Worm (Caenorhabditis elegans) whole organism, L4/young adult: ENCODE results near the gene pax-1.

Source experiments
- W03F9.2 ChIP-seq: fragments of 150-350 bp; optimal IDR thresholded peaks from 2 replicates; lab custom pipeline; 2014; ENCODE audit warnings: missing biosample characterization, missing genetic modification characterization
- dao-5 ChIP-seq: sonication (generic microtip); optimal IDR thresholded peaks from 2 replicates; lab custom pipeline; 2016; ENCODE audit warnings: missing genotype, missing genetic modification characterization, moderate library complexity, missing compliant biosample characterization
- him-1 ChIP-seq: sonication (generic microtip); optimal IDR thresholded peaks from 2 replicates; lab custom pipeline; 2016; ENCODE audit warnings: missing genotype, missing genetic modification reagents, missing genetic modification characterization, missing compliant biosample characterization

DNA sequence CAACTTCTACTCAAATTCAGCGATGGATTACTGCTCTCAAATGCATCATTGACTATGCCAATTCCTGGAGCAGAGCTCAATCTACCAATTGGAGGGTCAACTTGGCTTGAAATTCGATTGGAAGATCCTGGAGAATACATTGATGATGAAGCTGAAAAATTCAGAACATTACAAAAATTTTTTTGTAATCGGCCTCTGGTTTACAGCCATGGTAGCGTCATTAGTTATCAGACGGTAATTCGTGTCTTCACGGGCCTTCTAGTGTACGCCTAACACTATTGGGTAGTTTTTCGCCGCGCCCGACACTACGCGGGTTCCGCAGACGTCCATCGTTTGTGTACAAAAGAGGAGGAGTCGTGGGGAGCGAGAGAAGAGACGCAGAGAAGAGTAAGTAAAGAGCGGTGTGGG, 4.0 kb downstream of the pax-1 start:
- TF ChIP-seq W03F9.2 (tag; lab: Kevin White, UChicago), result peak; percentile 82
- peak; percentile 24 for TF ChIP-seq him-1 (tag; lab: Kevin White, UChicago)
- no peak for TF ChIP-seq dao-5 (tag; lab: Kevin White, UChicago)
